Worm (Caenorhabditis elegans): ENCODE data around the gene C31C9.9.

ce11 chrII:13697691-13698090 lies 42.9 kb downstream of the C31C9.9 start:
- TF ChIP-seq ama-1 (optimal IDR thresholded peaks at IDR 0.05) = no peak
- no peak for TF ChIP-seq F13C5.2 (tag; optimal IDR thresholded peaks at IDR 0.05)
- TF ChIP-seq tra-4 (tag; optimal IDR thresholded peaks at IDR 0.05) = no peak
- no peak for TF ChIP-seq flt-1 (GFP tag; IDR thresholded peaks at IDR 0.05)
